Worm (Caenorhabditis elegans): ENCODE data around the gene F01D4.8.

DNA sequence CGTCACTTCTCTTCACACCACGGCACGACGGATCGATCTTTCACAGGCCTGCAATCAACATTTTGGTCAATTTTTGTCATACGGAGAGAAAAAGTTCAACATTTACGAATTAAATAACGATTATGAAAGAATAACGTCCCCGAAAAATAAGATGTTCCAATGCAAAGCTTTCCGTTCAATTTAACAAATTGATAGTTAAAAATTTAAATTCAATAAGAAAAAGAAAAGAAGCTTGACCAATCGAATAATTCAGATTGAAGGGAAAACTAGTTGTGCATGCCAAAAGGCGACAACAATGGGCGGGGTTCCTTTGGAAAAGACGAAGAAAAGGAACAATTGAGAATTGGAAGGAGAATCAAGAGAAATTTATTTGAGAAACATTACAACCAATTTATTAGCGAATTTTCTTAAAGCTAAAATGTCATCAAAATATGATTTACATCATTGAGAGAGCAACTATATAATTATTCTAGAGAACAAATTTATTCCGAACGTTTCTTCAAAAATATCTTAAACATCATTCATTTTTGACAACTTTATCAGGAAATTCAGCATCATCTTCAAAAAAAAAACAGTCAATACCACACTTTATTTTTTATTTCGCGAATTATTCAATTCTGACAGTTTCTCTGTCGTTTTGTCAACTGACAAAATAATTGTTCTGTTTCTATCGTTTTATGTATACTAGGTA is 48.8 kb upstream of the F01D4.8 start, which contains the start of gene tax-6:
- TF ChIP-seq elt-2 (tag; optimal IDR thresholded peaks at IDR 0.05) (no peak), lin-39 (tag; optimal IDR thresholded peaks at IDR 0.05) (no peak), nhr-28 (tag; optimal IDR thresholded peaks at IDR 0.05) (no peak), nhr-77 (tag; optimal IDR thresholded peaks at IDR 0.05) (no peak), skn-1 (tag; optimal IDR thresholded peaks at IDR 0.05) (no peak)

Data from whole organism, L3 larva.